Worm (Caenorhabditis elegans): Measurements from ENCODE around the gene Y49E10.30.

The Y49E10.30 gene

ce11 chrIII:12399709-12400108 lies 13.0 kb downstream of the Y49E10.30 start:
- TF ChIP-seq sptf-2 (GFP tag; optimal IDR thresholded peaks at IDR 0.05) (peak; percentile 27), aptf-2 (GFP tag; conservative IDR thresholded peaks at IDR 0.05) (no peak), athp-1 (tag; optimal IDR thresholded peaks at IDR 0.05) (no peak), bed-2 (GFP tag; IDR thresholded peaks at IDR 0.05) (no peak), him-1 (tag; optimal IDR thresholded peaks at IDR 0.05) (peak; percentile 15), Y53G8AR.9 (GFP tag; conservative IDR thresholded peaks at IDR 0.05) (no peak), dpff-1 (tag; optimal IDR thresholded peaks at IDR 0.05) (no peak), attf-3 (GFP tag; conservative IDR thresholded peaks at IDR 0.05) (0 out of 2 replicates have a peak, but pooled peaks have one; percentile 9), B0019.2 (GFP tag; conservative IDR thresholded peaks at IDR 0.05) (no peak), lsy-27 (tag; optimal IDR thresholded peaks at IDR 0.05; ENCODE audit: borderline replicate concordance, insufficient read depth) (no peak), K12H6.12 (tag; optimal IDR thresholded peaks at IDR 0.05) (no peak), F22D6.2 (tag; optimal IDR thresholded peaks at IDR 0.05) (no peak), C17E4.6 (GFP tag; IDR thresholded peaks at IDR 0.05) (0 out of 2 replicates have a peak, but pooled peaks have one; percentile 25), madf-8 (GFP tag; conservative IDR thresholded peaks at IDR 0.05) (no peak), rec-8 (tag; optimal IDR thresholded peaks at IDR 0.05) (peak in 1 of 2 experiments; percentile 27), chd-7 (tag; optimal IDR thresholded peaks at IDR 0.05) (peak; percentile 55), ceh-58 (GFP tag; IDR thresholded peaks at IDR 0.05) (no peak), F55B11.4 (tag; optimal IDR thresholded peaks at IDR 0.05; ENCODE audit: borderline replicate concordance, insufficient read depth) (no peak), unc-130 (GFP tag; optimal IDR thresholded peaks at IDR 0.05) (no peak), Y53F4B.3 (GFP tag; IDR thresholded peaks at IDR 0.05) (no peak), dox-1 (GFP tag; IDR thresholded peaks at IDR 0.05) (peak; percentile 54), ekl-4 (GFP tag; IDR thresholded peaks at IDR 0.05) (no peak), B0261.1 (tag; optimal IDR thresholded peaks at IDR 0.05) (peak; percentile 75), madf-6 (GFP tag; IDR thresholded peaks at IDR 0.05) (peak; percentile 28; the same call in 1 of the 2 replicates), ama-1 (optimal IDR thresholded peaks at IDR 0.05) (no peak), ama-1 (GFP tag; optimal IDR thresholded peaks at IDR 0.05) (no peak), ZK185.1 (tag; optimal IDR thresholded peaks at IDR 0.05; ENCODE audit: poor library complexity, severe bottlenecking) (no peak), pha-4 (tag; optimal IDR thresholded peaks at IDR 0.05) (no peak), attf-6 (GFP tag; IDR thresholded peaks at IDR 0.05) (no peak), ztf-22 (GFP tag; optimal IDR thresholded peaks at IDR 0.05) (no peak), egl-44 (GFP tag; IDR thresholded peaks at IDR 0.05) (no peak), hlh-26 (GFP tag; conservative IDR thresholded peaks at IDR 0.05) (no peak), nfyb-1 (GFP tag; IDR thresholded peaks at IDR 0.05) (peak; percentile 44; the same call in 1 of the 2 replicates), tbx-9 (tag; optimal IDR thresholded peaks at IDR 0.05; ENCODE audit: borderline replicate concordance) (no peak), mcd-1 (GFP tag; IDR thresholded peaks at IDR 0.05) (peak; percentile 45), bed-1 (GFP tag; IDR thresholded peaks at IDR 0.05) (no peak), let-526 (GFP tag; IDR thresholded peaks at IDR 0.05) (no peak), pbrm-1 (GFP tag; IDR thresholded peaks at IDR 0.05) (no peak), rcor-1 (GFP tag; IDR thresholded peaks at IDR 0.05) (no peak), nhr-27 (tag; optimal IDR thresholded peaks at IDR 0.05) (no peak), let-607 (tag; optimal IDR thresholded peaks at IDR 0.05) (no peak), zim-3 (tag; optimal IDR thresholded peaks at IDR 0.05) (peak; percentile 7), F52B5.7 (tag; optimal IDR thresholded peaks at IDR 0.05) (peak; percentile 1), die-1 (tag; optimal IDR thresholded peaks at IDR 0.05) (peak; percentile 70), ceh-40 (GFP tag; IDR thresholded peaks at IDR 0.05) (no peak), snpc-1.1 (tag; optimal IDR thresholded peaks at IDR 0.05; ENCODE audit: insufficient read depth) (no peak), hmg-1.2 (GFP tag; IDR thresholded peaks at IDR 0.05) (peak; percentile 48), gei-17 (GFP tag; optimal IDR thresholded peaks at IDR 0.05) (no peak)
